Fruit fly (Drosophila melanogaster): Measurements from ENCODE around the gene atk.

- TF ChIP-seq CG34367 (tag; optimal IDR thresholded peaks at IDR 0.05) (no peak), Pif1B (GFP tag; optimal IDR thresholded peaks at IDR 0.05) (no peak), CG4496 (GFP tag; IDR thresholded peaks at IDR 0.05) (no peak), CG9948 (tag; optimal IDR thresholded peaks at IDR 0.05) (no peak), EcR (GFP tag; optimal IDR thresholded peaks at IDR 0.05) (no peak), CG8159 (tag; optimal IDR thresholded peaks at IDR 0.05) (no peak), CG13204 (GFP tag; optimal IDR thresholded peaks at IDR 0.05) (no peak)
Observed at dm6 chr3L:20514101-20514500, 49.4 kb upstream of the atk start.
